Fruit fly (Drosophila melanogaster) whole organism, larva: ENCODE measurements around the gene mri.

ENCODE experiments used
- noc ChIP-seq: fragments of 200-800 bp; sonication (Bioruptor generic); optimal IDR thresholded peaks from 3 replicates; lab custom pipeline; 2019; ENCODE audit warnings: missing biosample characterization, mild to moderate bottlenecking, missing genetic modification characterization, moderate library complexity

mri gene

DNA sequence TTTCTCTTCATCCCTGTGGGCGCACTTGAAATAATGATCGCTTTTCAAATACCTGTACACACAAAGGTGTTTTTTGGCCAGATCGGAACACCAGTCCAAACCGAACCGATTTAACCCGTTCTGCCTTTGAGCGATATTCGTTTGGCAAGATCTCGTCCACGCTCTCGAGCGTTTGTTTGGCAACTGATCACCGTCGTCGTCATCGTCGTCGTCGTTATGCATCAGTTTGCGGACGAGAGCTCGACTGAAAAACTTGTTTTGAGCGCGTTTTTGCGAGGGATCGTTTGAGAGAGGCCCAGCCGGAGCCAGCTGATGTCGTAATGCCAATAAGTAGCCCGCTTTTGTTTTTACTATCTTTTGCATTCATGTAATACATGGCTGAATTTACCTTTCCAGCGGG is 21.5 kb upstream of the mri start:
- TF ChIP-seq noc (tag; lab: Kevin White, UChicago) = no peak

DNA sequence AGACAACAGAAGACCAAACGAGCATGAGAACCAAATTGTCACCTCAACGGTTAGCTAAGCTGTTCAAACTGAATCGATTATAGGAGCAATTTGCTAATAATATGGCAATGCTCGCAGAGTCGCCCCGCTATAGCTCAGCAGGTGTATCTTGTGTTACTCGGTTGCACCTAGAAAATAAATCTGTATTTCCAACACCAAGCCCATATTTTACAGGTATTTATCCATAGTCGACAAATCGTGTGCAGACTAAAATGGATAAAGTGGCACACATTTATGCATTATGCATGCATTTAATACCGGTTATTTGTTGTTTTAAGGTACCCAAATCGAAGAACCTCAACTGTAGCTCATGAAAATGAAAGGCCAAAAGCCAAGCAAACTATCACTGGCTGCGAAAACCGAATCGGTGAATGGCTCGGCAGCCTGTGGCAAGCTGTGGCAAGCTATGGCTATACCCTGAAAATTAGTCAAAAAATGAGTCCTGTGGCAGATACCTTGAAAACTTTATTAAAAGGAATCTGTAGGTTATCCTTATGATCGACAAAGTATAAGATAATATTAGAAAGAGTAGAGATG is 21.0 kb upstream of the mri start, which contains the start of gene Vdup1:
Vdup1 (minus strand) TSS at position 51 of the 576 bp plus-strand sequence.
- TF ChIP-seq noc (tag; lab: Kevin White, UChicago) = no peak

DNA sequence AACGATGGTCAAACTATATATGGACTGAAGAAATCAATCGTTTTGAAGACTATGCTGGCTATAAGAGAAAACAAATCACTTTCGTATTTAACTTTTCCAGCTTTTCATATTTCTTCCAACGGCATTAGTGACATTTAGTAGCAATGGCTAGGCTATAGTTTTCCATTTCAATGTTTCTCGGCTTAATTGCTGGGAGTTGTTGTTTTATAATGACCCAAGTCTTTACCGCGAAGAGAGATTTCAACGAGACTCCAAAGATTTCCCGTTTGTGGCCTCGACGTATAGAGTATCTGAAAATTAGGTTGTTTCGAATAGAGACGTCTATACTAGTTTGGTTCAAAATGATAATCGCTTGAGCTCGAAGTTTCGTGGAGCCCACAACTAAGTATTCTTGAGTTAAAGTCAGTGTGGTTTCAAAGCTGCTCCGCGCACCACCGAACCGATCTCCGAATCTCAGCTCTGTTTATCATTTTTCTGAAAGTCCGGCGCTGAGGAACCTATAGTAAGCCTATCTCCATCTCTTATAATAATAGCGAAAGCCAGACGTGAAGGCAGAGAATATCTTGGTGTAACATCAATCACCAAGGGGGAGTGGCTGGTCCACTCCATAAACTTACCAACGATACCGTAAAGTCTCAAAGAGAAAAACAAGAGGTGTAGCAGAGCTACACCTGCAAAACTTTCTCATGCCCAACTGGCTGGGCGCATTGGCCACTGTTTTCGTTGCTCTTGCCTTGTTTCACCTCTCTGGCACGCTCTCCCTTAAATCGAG is 20.3 kb upstream of the mri start, which contains the start of gene CG13875:
CG13875 (plus strand) TSS at position 434 of the 772 bp plus-strand sequence.
- no peak for TF ChIP-seq noc (tag; lab: Kevin White, UChicago)

DNA sequence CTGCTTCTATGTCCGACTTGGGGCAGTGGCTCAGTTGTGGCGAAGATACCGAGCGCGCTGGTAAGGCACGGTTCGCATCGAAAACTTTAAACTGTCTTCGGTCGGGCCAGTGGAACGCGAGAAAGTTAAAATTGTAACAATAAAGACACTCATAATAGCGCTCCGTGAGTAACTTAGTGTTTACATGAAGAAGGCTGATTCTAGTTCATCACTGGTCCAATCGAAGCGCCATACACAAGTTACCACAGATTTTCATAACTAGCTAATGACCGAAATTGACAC is 19.8 kb upstream of the mri start:
- no peak for TF ChIP-seq noc (tag; lab: Kevin White, UChicago)

DNA sequence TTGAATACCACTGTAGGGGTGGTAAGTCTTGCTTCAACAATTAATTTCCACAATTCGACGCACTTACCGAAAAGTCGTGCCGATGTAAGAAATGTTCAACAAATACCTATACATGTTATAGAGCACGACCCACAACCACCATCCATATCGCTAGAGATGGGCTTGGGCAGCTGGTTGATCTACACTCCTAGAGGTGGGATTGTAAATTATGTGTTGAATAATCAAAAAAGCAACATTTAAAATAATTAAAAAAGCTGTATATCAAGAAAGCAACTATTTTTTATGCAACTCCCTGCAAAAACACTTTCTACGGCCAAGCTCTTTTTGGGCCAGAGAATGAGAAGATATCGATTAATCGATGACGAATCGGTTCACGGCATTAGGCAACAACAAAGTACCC is 15.7 kb upstream of the mri start, which contains the start of the genes CG34140, Mkp and Mtch:
CG34140 (minus strand) TSS at position 174 of the 400 bp plus-strand sequence.
Mkp (minus strand) TSS at position 290 of the 400 bp plus-strand sequence.
Mtch (plus strand) TSS at position 376 of the 400 bp plus-strand sequence.
- no peak for TF ChIP-seq noc (tag; lab: Kevin White, UChicago)

DNA sequence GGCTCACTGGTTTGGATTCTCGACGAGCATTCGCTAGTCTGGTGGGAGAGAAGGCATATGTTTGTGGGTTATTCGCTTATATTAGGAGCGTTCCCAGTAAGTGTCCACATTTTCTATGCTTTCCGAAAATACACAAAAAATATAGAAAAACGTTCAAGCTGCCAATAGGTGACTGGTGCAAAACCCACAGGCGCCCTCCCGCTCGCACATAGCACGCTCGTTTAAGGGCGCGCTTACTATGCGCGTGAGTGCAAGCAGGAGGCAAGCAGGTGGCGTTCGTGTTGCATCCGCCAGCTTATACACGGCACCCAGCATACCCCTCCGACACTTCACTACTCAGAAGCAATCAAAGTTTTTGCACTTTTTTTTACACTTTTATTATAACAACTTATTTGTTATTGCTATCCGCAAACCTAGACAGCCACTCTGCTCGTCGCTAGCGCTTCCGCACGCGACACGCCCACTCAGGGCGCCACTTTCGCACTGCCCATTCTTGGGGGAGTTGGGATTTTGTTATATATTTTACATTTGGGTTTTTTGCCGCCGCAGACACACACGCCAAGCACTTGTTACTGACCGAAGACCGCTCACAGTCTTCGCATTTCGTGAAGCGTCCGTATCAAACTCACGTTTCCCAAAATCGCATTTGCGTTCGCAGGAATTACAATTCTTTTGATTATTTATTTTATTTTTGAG is 776 bp upstream of the mri start:
- no peak for TF ChIP-seq noc (tag; lab: Kevin White, UChicago)

DNA sequence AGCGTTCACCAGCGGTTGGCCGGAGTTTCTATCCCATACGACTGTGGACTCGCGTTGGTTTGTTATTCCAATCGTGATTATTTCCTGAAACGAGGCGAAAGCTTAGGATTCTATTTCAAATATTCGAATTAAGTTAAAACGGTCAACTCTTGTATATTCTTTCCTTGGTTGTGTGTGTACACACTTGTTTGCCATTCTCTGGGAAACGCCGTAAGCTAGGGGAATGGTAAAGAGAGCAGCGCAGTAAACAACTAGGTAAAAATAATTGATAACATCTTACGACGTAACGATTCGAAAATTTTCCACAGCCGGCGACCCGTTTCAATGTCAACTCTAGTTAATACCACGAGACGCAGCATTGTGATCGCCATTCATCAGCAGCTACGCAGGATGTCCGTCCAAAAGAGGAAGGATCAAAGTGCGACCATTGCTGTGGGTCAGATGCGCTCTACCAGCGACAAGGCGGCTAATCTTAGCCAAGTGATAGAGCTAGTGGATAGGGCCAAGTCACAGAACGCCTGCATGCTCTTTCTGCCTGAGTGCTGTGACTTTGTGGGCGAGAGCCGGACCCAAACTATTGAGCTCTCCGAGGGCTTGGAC is 3.7 kb downstream of the mri start, which contains the start of gene NitFhit:
NitFhit (plus strand) TSS at position 195 of the 600 bp plus-strand sequence.
- peak; percentile 16 for TF ChIP-seq noc (tag; lab: Kevin White, UChicago)

DNA sequence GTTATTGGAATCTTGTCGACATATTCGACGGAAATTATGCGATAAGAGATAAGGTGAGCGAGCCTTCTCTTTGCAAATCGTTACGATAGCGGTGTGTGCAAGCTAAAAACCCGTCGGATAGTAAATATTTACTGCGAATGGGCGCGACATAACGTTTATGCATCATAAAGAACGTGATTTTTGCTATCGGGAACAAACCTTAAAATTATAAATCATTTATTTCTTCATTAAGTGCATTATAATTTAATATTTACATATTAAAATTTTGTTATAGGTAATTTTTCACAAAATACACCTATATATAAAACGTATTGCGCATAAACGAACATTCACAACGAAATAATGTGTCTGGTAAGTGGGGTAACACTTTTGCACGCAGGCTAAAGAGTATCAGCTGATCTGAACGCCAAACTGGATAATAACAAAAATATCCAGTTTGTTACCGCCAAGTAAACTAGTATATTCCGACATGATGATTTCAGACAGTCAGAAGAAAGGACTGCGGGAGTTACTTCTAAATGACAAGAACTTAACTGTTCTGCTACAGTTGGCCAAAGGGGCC is 5.8 kb downstream of the mri start, which contains the start of the genes Gk1 and CG13876:
Gk1 (minus strand) TSS at position 122 of the 562 bp plus-strand sequence.
CG13876 (plus strand) TSS at position 412 of the 562 bp plus-strand sequence.
- TF ChIP-seq noc (tag; lab: Kevin White, UChicago) = peak; percentile 98

DNA sequence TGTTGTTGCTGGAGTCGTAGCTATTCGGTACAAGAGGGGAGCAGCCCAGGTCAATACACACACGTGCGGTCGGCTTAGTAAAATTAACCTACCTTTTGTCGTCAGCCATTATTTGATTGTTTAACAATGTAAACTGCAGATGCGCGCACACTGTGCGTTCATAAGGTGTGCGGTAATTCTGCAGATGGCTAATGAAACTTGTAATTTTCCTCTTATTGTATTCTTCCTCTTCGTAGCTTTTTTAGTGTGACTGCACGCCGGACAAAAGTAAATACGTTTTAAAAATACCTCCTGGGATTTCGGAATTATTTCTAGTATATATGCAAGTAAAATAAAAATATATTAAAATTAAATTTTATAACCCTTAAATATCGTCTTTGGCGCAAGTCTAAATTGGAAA is 11.2 kb downstream of the mri start, which contains the start of gene Prp4k:
Prp4k (minus strand) TSS at position 258 of the 400 bp plus-strand sequence.
- TF ChIP-seq noc (tag; lab: Kevin White, UChicago) = no peak

DNA sequence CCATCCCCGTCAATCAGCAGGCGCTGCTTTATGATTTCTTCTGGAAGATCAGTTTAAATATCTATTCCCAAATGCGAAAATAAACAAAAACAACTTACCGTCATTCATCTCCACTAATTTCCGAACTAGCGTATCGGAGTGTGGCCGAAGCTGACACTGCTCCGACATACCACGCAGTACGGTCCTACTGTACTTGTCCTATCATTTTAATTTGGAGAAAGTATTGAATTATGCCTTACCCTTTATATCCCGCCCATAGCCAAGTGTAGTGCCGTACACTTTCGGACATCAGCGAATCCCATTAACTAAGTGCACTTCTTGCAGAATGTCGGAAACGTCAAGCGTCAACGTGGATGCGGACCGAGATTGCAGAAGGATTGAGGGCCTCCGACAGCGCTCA is 12.5 kb downstream of the mri start, which contains the start of the genes thoc7 and Dis3l2:
thoc7 (minus strand) TSS at position 168 of the 400 bp plus-strand sequence.
Dis3l2 (plus strand) TSS at position 190 of the 400 bp plus-strand sequence.
- no peak for TF ChIP-seq noc (tag; lab: Kevin White, UChicago)

DNA sequence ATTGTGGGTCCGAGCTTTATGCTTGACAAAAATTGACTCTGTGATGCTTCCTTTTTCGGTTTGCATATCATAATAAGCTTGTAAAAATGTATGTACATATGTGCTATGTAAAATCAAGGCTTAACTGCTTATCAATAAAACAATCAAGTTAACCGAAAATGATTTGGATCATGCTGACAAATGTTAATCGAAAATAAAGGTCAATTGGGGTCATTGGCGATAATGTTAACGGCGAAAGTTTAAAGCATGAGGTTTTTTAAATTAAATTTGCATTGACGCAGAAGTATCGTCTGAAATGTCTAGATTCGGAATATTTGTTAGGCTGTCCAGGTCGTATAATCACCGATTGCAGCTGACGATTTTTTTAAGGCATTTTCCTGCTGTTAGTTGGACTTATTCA is 16.4 kb downstream of the mri start, which contains the start of gene Kaz1-ORFB:
Kaz1-ORFB (plus strand) TSS at position 301 of the 400 bp plus-strand sequence.
- no peak for TF ChIP-seq noc (tag; lab: Kevin White, UChicago)

DNA sequence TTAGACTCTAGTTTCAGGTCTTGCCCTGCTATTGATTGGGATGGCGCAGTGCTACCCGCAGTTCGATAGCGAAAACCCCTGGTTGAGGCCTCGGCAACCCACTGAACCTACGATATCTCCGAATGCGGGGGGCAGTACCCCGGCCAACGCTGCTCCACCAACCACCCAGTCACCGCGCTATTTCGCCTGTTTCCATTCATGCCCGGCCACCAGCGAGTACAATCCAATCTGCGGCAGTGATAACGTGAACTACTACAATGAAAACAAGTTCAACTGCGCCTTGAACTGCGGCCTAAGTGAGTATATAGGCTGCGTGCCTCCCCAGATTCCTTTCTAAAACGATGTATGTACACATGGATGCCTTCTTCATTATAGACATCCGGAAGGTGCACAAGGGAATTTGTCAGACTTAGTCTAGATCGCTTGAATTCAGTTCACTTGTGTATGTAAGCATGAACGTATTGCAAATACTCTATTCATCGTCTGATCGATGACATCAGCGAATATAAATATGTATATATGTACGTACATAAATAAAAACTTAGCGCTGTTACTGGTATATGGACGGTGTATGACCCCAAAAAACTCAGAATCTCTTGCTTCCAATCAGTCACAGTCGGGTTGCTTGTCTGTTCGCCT is 17.6 kb downstream of the mri start, which contains the start of gene CG13877:
CG13877 (plus strand) TSS at position 589 of the 639 bp plus-strand sequence.
- no peak for TF ChIP-seq noc (tag; lab: Kevin White, UChicago)

DNA sequence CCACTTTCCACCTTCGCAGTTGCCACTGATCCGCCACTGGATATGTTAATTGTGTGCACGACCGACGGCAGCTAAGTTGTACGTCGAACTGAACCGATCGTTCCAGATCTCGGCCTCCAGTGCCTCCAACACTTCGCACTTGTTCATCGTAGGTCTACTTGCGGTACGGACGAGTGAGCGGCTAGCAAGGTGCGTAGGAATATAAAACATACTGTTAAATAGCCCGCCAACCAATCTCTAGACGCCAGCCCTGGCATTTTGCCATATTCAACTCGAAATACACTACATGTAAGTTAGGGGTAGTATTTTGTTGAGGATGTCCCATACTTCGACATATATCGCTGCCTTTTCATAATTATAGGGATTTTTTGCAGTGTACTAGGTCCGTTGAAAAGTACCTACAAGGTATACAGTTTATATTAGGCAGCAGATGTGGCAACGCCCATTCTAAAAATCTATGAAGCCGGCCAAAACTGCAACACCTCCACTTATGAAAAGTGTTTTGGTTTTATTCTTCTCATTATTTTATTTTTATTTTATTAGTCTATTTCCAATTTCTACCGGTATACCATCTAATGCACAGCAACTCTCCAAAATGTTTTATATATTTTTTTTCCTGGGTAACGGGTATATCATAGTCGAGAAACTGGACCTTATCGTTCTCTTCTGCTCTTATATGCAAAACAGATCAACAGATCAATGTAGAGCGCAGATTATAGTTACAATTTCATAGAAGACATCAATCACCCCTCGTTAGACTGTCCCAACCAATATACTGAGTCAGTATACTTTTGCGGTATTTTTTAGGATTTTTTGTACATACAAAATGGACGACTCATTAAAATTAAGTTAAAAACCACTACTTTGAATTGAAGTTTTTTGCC is 23.3 kb downstream of the mri start, which contains the start of the genes pyx and CG33229:
pyx (minus strand) TSS at position 51 of the 884 bp plus-strand sequence.
CG33229 (plus strand) TSS at position 834 of the 884 bp plus-strand sequence.
- TF ChIP-seq noc (tag; lab: Kevin White, UChicago) = peak; percentile 64
